Fruit fly (Drosophila melanogaster) whole organism, embryonic: Measurements from ENCODE around the gene gkt.

Experiments
- ATbp ChIP-seq: fragments of 200-800 bp; sonication (Bioruptor generic); optimal IDR thresholded peaks from 2 replicates; lab custom pipeline; 2017; ENCODE audit warnings: missing biosample characterization, mild to moderate bottlenecking, missing genetic modification characterization, missing genetic modification reagents
- Asciz ChIP-seq: fragments of 200-800 bp; sonication (Bioruptor generic); optimal IDR thresholded peaks from 2 replicates; lab custom pipeline; 2017; ENCODE audit warnings: missing biosample characterization, mild to moderate bottlenecking, missing genetic modification characterization, missing genetic modification reagents
- B-H2 ChIP-seq: fragments of 200-800 bp; sonication (Bioruptor generic); optimal IDR thresholded peaks from 2 replicates; lab custom pipeline; 2018; ENCODE audit warnings: missing biosample characterization, mild to moderate bottlenecking, missing genetic modification characterization
- CG11085 ChIP-seq: fragments of 200-800 bp; sonication (Bioruptor generic); IDR thresholded peaks from 2 replicates; pipeline ENCODE4 v1.3.6; 2022; ENCODE audit warnings: missing biosample characterization, missing genetic modification characterization
- CG11560 ChIP-seq: fragments of 200-800 bp; sonication (Bioruptor generic); IDR thresholded peaks from 3 replicates; pipeline ENCODE4 v1.3.6; 2022; ENCODE audit warnings: missing biosample characterization, missing genetic modification characterization
- CG11723 ChIP-seq: fragments of 200-800 bp; sonication (Bioruptor generic); optimal IDR thresholded peaks from 2 replicates; lab custom pipeline; 2017; ENCODE audit warnings: missing biosample characterization, mild to moderate bottlenecking, missing genetic modification characterization
- CG13296 ChIP-seq: fragments of 200-800 bp; sonication (Bioruptor generic); optimal IDR thresholded peaks from 3 replicates; lab custom pipeline; 2018; ENCODE audit warnings: missing biosample characterization, mild to moderate bottlenecking, missing genetic modification characterization
- CG14710 ChIP-seq: fragments of 200-800 bp; sonication (Bioruptor generic); optimal IDR thresholded peaks from 3 replicates; lab custom pipeline; 2019; ENCODE audit warnings: missing biosample characterization, mild to moderate bottlenecking, missing genetic modification characterization, moderate library complexity
- CG3281 ChIP-seq: fragments of 200-800 bp; sonication (Bioruptor generic); optimal IDR thresholded peaks from 3 replicates; lab custom pipeline; 2017; ENCODE audit warnings: missing biosample characterization, mild to moderate bottlenecking, missing genetic modification characterization
- CG33213 ChIP-seq: fragments of 200-800 bp; sonication (Bioruptor generic); optimal IDR thresholded peaks from 3 replicates; lab custom pipeline; 2016; ENCODE audit warnings: missing biosample characterization, missing genetic modification characterization
- CG4404 ChIP-seq: fragments of 200-800 bp; sonication (Bioruptor generic); IDR thresholded peaks from 2 replicates; pipeline ENCODE4 v1.3.6; 2022; ENCODE audit warnings: missing biosample characterization, missing genetic modification characterization
- CG4424 ChIP-seq: fragments of 200-800 bp; sonication (Bioruptor generic); optimal IDR thresholded peaks from 3 replicates; lab custom pipeline; 2016; ENCODE audit warnings: missing biosample characterization, missing genetic modification characterization
- CG6683 ChIP-seq: fragments of 200-800 bp; sonication (Bioruptor generic); optimal IDR thresholded peaks from 2 replicates; lab custom pipeline; 2017; ENCODE audit warnings: missing biosample characterization, mild to moderate bottlenecking, missing genetic modification characterization, missing genetic modification reagents
- CG8281 ChIP-seq: fragments of 200-800 bp; sonication (Bioruptor generic); optimal IDR thresholded peaks from 2 replicates; lab custom pipeline; 2018; ENCODE audit warnings: missing biosample characterization, mild to moderate bottlenecking, missing genetic modification characterization, moderate library complexity
- CG8359 ChIP-seq: fragments of 200-800 bp; sonication (Bioruptor generic); optimal IDR thresholded peaks from 2 replicates; lab custom pipeline; 2017; ENCODE audit warnings: missing biosample characterization, mild to moderate bottlenecking, missing genetic modification characterization, borderline replicate concordance
- CG8765 ChIP-seq: fragments of 200-800 bp; sonication (Bioruptor generic); IDR thresholded peaks from 2 replicates; pipeline ENCODE4 v1.3.6; 2022; ENCODE audit warnings: missing biosample characterization, missing genetic modification characterization
- CG9876 ChIP-seq: fragments of 200-800 bp; sonication (Bioruptor generic); optimal IDR thresholded peaks from 2 replicates; lab custom pipeline; 2016; ENCODE audit warnings: missing biosample characterization, missing genetic modification characterization
- CrebB ChIP-seq: fragments of 200-800 bp; sonication (Bioruptor generic); optimal IDR thresholded peaks from 3 replicates; lab custom pipeline; 2018; ENCODE audit warnings: missing biosample characterization, mild to moderate bottlenecking, missing genetic modification characterization
- HLH54F ChIP-seq: fragments of 200-800 bp; sonication (Bioruptor generic); optimal IDR thresholded peaks from 3 replicates; lab custom pipeline; 2016; ENCODE audit warnings: missing biosample characterization, missing genetic modification characterization
- Hr78 ChIP-seq, 2 experiments: fragments of 200-800 bp in 1 of 2; fragments of >200 bp in 1 of 2; sonication (Bioruptor generic) in 1 of 2; optimal IDR thresholded peaks; 2 replicates each; lab custom pipeline; 2017 to 2019; ENCODE audit warnings: missing biosample characterization in 2 of 2, missing genetic modification characterization in 2 of 2, mild to moderate bottlenecking in 1 of 2, moderate library complexity in 1 of 2
- Lim3 ChIP-seq: fragments of 200-800 bp; sonication (Bioruptor generic); IDR thresholded peaks from 2 replicates; pipeline ENCODE4 v1.3.6; 2022; ENCODE audit warnings: missing biosample characterization, missing genetic modification characterization
- Med ChIP-seq: fragments of 200-800 bp; sonication (Bioruptor generic); peaks from one replicate; lab custom pipeline; 2016; ENCODE audit warnings: missing biosample characterization, missing genetic modification characterization, mild to moderate bottlenecking, inconsistent platforms, moderate library complexity
- NC2β ChIP-seq: fragments of 200-800 bp; sonication (Bioruptor generic); optimal IDR thresholded peaks from 2 replicates; lab custom pipeline; 2016; ENCODE audit warnings: missing biosample characterization, missing genetic modification characterization
- Nf-YC ChIP-seq: fragments of 200-800 bp; optimal IDR thresholded peaks from 3 replicates; lab custom pipeline; 2019; ENCODE audit warnings: missing biosample characterization, mild to moderate bottlenecking, missing genetic modification characterization, moderate library complexity
- PHDP ChIP-seq: fragments of 200-800 bp; sonication (Bioruptor generic); optimal IDR thresholded peaks from 3 replicates; lab custom pipeline; 2018; ENCODE audit warnings: missing biosample characterization, mild to moderate bottlenecking, missing genetic modification characterization, moderate library complexity
- Pdp1 ChIP-seq, 2 experiments: fragments of 200-800 bp; sonication (Bioruptor generic); optimal IDR thresholded peaks; 3 replicates each; lab custom pipeline; 2016; ENCODE audit warnings: missing biosample characterization in 2 of 2, missing genetic modification characterization in 2 of 2, mild to moderate bottlenecking in 1 of 2, moderate library complexity in 1 of 2
- Rfx ChIP-seq: fragments of 200-800 bp; sonication (Bioruptor generic); IDR thresholded peaks from 2 replicates; pipeline ENCODE4 v1.3.6; 2022; ENCODE audit warnings: missing biosample characterization, missing genetic modification characterization
- Sox102F ChIP-seq: fragments of 200-800 bp; sonication (Bioruptor generic); optimal IDR thresholded peaks from 2 replicates; lab custom pipeline; 2018; ENCODE audit warnings: missing biosample characterization, mild to moderate bottlenecking, missing genetic modification characterization, moderate library complexity
- Spps ChIP-seq: fragments of 200-800 bp; sonication (Bioruptor generic); optimal IDR thresholded peaks from 2 replicates; lab custom pipeline; 2018; ENCODE audit warnings: missing biosample characterization, mild to moderate bottlenecking, missing genetic modification characterization
- Stat92E ChIP-seq, 3 experiments: fragments of >200 bp in 2 of 3; fragments of 200-800 bp in 1 of 3; sonication (Bioruptor generic) in 1 of 3; optimal IDR thresholded peaks; 2 replicates each; lab custom pipeline; 2017 to 2019; ENCODE audit warnings: missing biosample characterization in 3 of 3, missing genetic modification characterization in 3 of 3, mild to moderate bottlenecking in 1 of 3, moderate library complexity in 1 of 3
- Vsx1 ChIP-seq: fragments of 200-800 bp; sonication (Bioruptor generic); optimal IDR thresholded peaks from 2 replicates; lab custom pipeline; 2017; ENCODE audit warnings: missing biosample characterization, mild to moderate bottlenecking, missing genetic modification characterization, missing genetic modification reagents
- cad ChIP-seq: fragments of >200 bp; optimal IDR thresholded peaks from 2 replicates; lab custom pipeline; 2017; ENCODE audit warnings: missing biosample characterization, missing genetic modification characterization
- ci ChIP-seq: fragments of 200-800 bp; sonication (Bioruptor generic); IDR thresholded peaks from 3 replicates; pipeline ENCODE4 v1.3.6; 2022; ENCODE audit warnings: missing biosample characterization, missing genetic modification characterization
- dm ChIP-seq: fragments of 200-800 bp; sonication (Bioruptor generic); optimal IDR thresholded peaks from 3 replicates; lab custom pipeline; 2016; ENCODE audit warnings: missing biosample characterization, missing genetic modification characterization
- en ChIP-seq: fragments of 200-800 bp; sonication (Bioruptor generic); optimal IDR thresholded peaks from 2 replicates; lab custom pipeline; 2016; ENCODE audit warnings: missing biosample characterization, missing genetic modification characterization
- eve ChIP-seq, 2 experiments: fragments of >200 bp; optimal IDR thresholded peaks; 2 replicates each; lab custom pipeline; 2017; ENCODE audit warnings: missing biosample characterization in 2 of 2, missing genetic modification characterization in 2 of 2
- fd96Cb ChIP-seq: fragments of 200-800 bp; sonication (Bioruptor generic); optimal IDR thresholded peaks from 2 replicates; lab custom pipeline; 2018; ENCODE audit warnings: missing biosample characterization, mild to moderate bottlenecking, missing genetic modification characterization, moderate library complexity
- gt ChIP-seq: fragments of 200-800 bp; sonication (Bioruptor generic); IDR thresholded peaks from 2 replicates; pipeline ENCODE4 v1.3.6; 2022; ENCODE audit warnings: missing biosample characterization, missing genetic modification characterization
- hkb ChIP-seq, 2 experiments: fragments of 200-800 bp in 1 of 2; fragments of >200 bp in 1 of 2; sonication (Bioruptor generic) in 1 of 2; IDR thresholded peaks in 1 of 2; optimal IDR thresholded peaks in 1 of 2; 2 replicates each; pipeline versions ENCODE4 v1.3.6 to Lab custom; 2017 to 2022; ENCODE audit warnings: missing biosample characterization in 1 of 2, missing genetic modification characterization in 1 of 2
- pros ChIP-seq: fragments of 200-800 bp; sonication (Bioruptor generic); optimal IDR thresholded peaks from 3 replicates; lab custom pipeline; 2019; ENCODE audit warnings: missing biosample characterization, mild to moderate bottlenecking, missing genetic modification characterization, moderate library complexity
- row ChIP-seq: fragments of 200-800 bp; sonication (Bioruptor generic); IDR thresholded peaks from 3 replicates; pipeline ENCODE4 v1.3.6; 2022; ENCODE audit warnings: missing biosample characterization, missing genetic modification characterization
- sens ChIP-seq: fragments of 200-800 bp; sonication (Bioruptor generic); peaks from one replicate; lab custom pipeline; 2016; ENCODE audit warnings: missing biosample characterization, missing genetic modification characterization
- so ChIP-seq: fragments of 200-800 bp; sonication (Bioruptor generic); IDR thresholded peaks from 3 replicates; pipeline ENCODE4 v1.3.6; 2022; ENCODE audit warnings: missing biosample characterization, missing genetic modification characterization
- sqz ChIP-seq: fragments of 200-800 bp; sonication (Bioruptor generic); optimal IDR thresholded peaks from 3 replicates; lab custom pipeline; 2018; ENCODE audit warnings: missing biosample characterization, mild to moderate bottlenecking, missing genetic modification characterization
- trh ChIP-seq: fragments of 200-800 bp; sonication (Bioruptor generic); optimal IDR thresholded peaks from 2 replicates; lab custom pipeline; 2016; ENCODE audit warnings: missing biosample characterization, missing genetic modification characterization
- vnd ChIP-seq: fragments of 200-800 bp; sonication (Bioruptor generic); IDR thresholded peaks from 3 replicates; pipeline ENCODE4 v1.3.6; 2022; ENCODE audit warnings: missing biosample characterization, missing genetic modification characterization; ENCODE audit not compliant: partially characterized antibody
- zen2 ChIP-seq: fragments of 200-800 bp; sonication (Bioruptor generic); IDR thresholded peaks from 3 replicates; pipeline ENCODE4 v1.3.6; 2022; ENCODE audit warnings: missing biosample characterization, missing genetic modification characterization; ENCODE audit not compliant: partially characterized antibody

Gene gkt

DNA sequence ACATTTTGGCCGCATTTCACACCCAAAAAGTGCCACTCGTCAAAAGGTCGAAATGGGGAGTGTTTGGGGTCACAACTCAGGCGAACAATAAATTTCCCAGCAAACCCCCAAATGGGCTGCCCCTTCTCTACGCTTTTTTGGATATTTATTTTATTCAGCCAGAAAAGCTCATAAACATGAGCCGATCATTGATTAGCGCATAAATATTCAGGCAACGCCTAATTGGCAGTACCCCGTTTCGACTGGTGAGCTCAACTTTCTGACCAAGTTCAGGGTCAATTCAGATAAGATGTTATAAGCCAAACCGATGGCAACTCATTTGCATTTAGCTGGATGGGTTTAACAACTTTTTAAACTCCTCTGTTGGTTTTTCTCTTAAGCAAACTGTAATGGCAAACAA lies 40.1 kb upstream of the gkt start (continued):
- TF ChIP-seq hkb (optimal IDR thresholded peaks at IDR 0.05; lab: Kevin White, UChicago) (no peak), hkb (GFP tag; IDR thresholded peaks at IDR 0.05; lab: Robert Waterston, UW) (no peak), cad (GFP tag; lab: Kevin White, UChicago) (no peak), CG4424 (GFP tag; lab: Kevin White, UChicago) (no peak), Sox102F (GFP tag; lab: Kevin White, UChicago) (no peak), fd96Cb (no peak), en (GFP tag; lab: Kevin White, UChicago) (no peak), CG13296 (GFP tag; lab: Kevin White, UChicago) (no peak), so (GFP tag; lab: Robert Waterston, UW) (0 out of 3 replicates have a peak, but pooled peaks have one; percentile 13), zen2 (GFP tag; lab: Robert Waterston, UW) (no peak), eve (GFP tag; optimal IDR thresholded peaks at IDR 0.05; lab: Kevin White, UChicago) (no peak), NC2β (no peak), Nf-YC (tag; lab: Kevin White, UChicago) (no peak), CG6683 (GFP tag; lab: Kevin White, UChicago) (no peak), Lim3 (no peak), B-H2 (no peak), row (GFP tag; lab: Robert Waterston, UW) (no peak), CrebB (tag; lab: Kevin White, UChicago) (no peak), CG8281 (tag; lab: Kevin White, UChicago) (no peak), Hr78 (GFP tag; optimal IDR thresholded peaks at IDR 0.05; lab: Kevin White, UChicago) (peak in 1 of 2 experiments; percentile 12), pros (no peak), CG33213 (GFP tag; lab: Kevin White, UChicago) (no peak), sqz (no peak), CG11560 (no peak)
- TF ChIP-seq, all 482 proteins: peak for 8

DNA sequence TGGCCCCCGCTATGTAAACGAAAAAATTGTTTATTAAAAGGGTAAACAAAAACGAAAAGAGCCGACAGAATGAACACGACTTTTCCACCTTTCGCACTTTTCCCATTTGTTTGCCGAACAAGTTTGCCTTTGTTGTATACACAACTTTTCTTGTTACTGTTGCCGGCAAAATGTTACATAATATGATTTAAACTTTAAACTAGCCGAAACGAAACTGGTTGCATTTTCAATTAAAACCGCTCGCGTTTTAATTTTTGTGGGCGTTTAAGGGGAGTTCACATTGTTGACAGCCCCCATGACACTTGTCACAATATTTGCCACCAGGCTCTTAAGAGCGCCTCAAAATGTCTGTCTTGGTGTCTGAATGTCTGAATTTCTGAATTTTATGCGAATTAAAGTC lies 38.9 kb upstream of the gkt start:
- TF ChIP-seq trh: no peak
- peak; percentile 52; the same call in 2 of the 3 replicates for TF ChIP-seq ci (GFP tag; lab: Robert Waterston, UW)
- TF ChIP-seq dm: no peak
- TF ChIP-seq CG4404: no peak
- TF ChIP-seq Med (GFP tag; lab: Kevin White, UChicago): peak; percentile 32
- no peak for TF ChIP-seq gt (GFP tag; lab: Robert Waterston, UW)
- TF ChIP-seq ATbp (GFP tag; lab: Kevin White, UChicago): peak; percentile 30
- TF ChIP-seq vnd (GFP tag; lab: Robert Waterston, UW): no peak
- TF ChIP-seq PHDP (tag; lab: Kevin White, UChicago): peak; percentile 5
- no peak for TF ChIP-seq Rfx (GFP tag; lab: Robert Waterston, UW)
- TF ChIP-seq Asciz: peak; percentile 10
- TF ChIP-seq CG8359 (GFP tag; lab: Kevin White, UChicago): no peak
- no peak for TF ChIP-seq CG11723 (GFP tag; lab: Kevin White, UChicago)
- no peak for TF ChIP-seq CG14710 (tag; lab: Kevin White, UChicago)
- TF ChIP-seq Spps (tag; lab: Kevin White, UChicago): no peak
- no peak for TF ChIP-seq CG9876 (GFP tag; lab: Kevin White, UChicago)
- TF ChIP-seq HLH54F: no peak
- TF ChIP-seq CG3281 (GFP tag; lab: Kevin White, UChicago): peak; percentile 1
- TF ChIP-seq Vsx1: peak; percentile 6
- no peak for TF ChIP-seq CG11085
- no peak for TF ChIP-seq sens (GFP tag; lab: Kevin White, UChicago)
- TF ChIP-seq CG8765 (GFP tag; lab: Robert Waterston, UW): no peak
- TF ChIP-seq Stat92E (GFP tag; optimal IDR thresholded peaks at IDR 0.05; lab: Kevin White, UChicago): no peak
- peak in 1 of 2 experiments; percentile 90 for TF ChIP-seq Pdp1 (GFP tag; optimal IDR thresholded peaks at IDR 0.05; lab: Kevin White, UChicago)
